Worm (Caenorhabditis elegans) whole organism, midembryonic: Measurements from ENCODE around the gene nhr-91.

Experiments
- T22C8.4 ChIP-seq: fragments of 200-800 bp; sonication (Bioruptor generic); IDR thresholded peaks from 2 replicates; pipeline ENCODE4 v1.3.6; 2022; ENCODE audit warnings: missing genetic modification characterization, missing compliant biosample characterization
- cog-1 ChIP-seq: sonication (generic microtip); optimal IDR thresholded peaks from 2 replicates; lab custom pipeline; 2016; ENCODE audit warnings: missing genetic modification characterization, missing compliant biosample characterization
- flt-1 ChIP-seq: fragments of 200-800 bp; sonication (Bioruptor generic); IDR thresholded peaks from 2 replicates; pipeline ENCODE4 v1.3.6; 2022; ENCODE audit warnings: missing genetic modification characterization, missing compliant biosample characterization
- klf-2 ChIP-seq: fragments of 200-800 bp; sonication (Bioruptor generic); conservative IDR thresholded peaks from 2 replicates; pipeline ENCODE4 v1.3.6; 2022; ENCODE audit warnings: missing genetic modification reagents, missing genetic modification characterization, missing compliant biosample characterization
- med-1 ChIP-seq: sonication (generic microtip); optimal IDR thresholded peaks from 2 replicates; lab custom pipeline; 2017; ENCODE audit warnings: missing genetic modification characterization, mild to moderate bottlenecking, missing compliant biosample characterization, antibody characterized with exemption, missing genetic modification reagents; ENCODE audit not compliant: insufficient read depth
- tab-1 ChIP-seq: fragments of 200-800 bp; sonication (Bioruptor generic); IDR thresholded peaks from 2 replicates; pipeline ENCODE4 v1.3.6; 2022; ENCODE audit warnings: missing genetic modification characterization, missing compliant biosample characterization
- ztf-23 ChIP-seq: fragments of 200-800 bp; sonication (Bioruptor generic); IDR thresholded peaks from 2 replicates; pipeline ENCODE4 v1.3.6; 2022; ENCODE audit warnings: missing genetic modification reagents, missing genetic modification characterization, missing compliant biosample characterization
- ztf-29 ChIP-seq: fragments of 200-800 bp; sonication (Bioruptor generic); IDR thresholded peaks from 2 replicates; pipeline ENCODE4 v1.3.6; 2022; ENCODE audit warnings: missing genetic modification reagents, missing genetic modification characterization, missing compliant biosample characterization

DNA sequence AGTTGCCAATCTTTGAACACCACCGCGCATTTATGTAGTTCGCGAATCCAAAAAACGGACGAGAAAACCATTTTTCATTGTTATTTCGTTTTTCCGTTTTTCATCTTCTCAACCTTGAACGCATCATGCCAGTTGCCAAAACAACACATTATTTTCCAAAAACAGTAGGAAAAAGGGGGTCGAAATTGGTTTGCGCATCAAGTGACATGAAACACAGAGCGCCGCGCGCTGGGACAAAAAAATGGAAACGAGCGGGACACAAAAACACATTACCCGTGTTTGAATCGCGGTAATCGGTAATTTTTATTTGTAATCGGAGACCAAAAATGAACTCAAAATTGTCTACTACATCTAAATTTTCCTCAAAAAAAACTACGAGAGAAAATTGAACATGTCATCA lies 27.2 kb downstream of the nhr-91 start:
- TF ChIP-seq ztf-23 (GFP tag; lab: Robert Waterston, UW), result no peak
- no peak for TF ChIP-seq cog-1 (tag; lab: Kevin White, UChicago)
- TF ChIP-seq T22C8.4 (GFP tag; lab: Robert Waterston, UW), result no peak
- TF ChIP-seq flt-1 (GFP tag; lab: Robert Waterston, UW), result no peak
- TF ChIP-seq klf-2 (GFP tag; lab: Robert Waterston, UW), result no peak
- no peak for TF ChIP-seq ztf-29
- TF ChIP-seq tab-1 (GFP tag; lab: Robert Waterston, UW), result no peak
- TF ChIP-seq med-1, result no peak
